Fruit fly (Drosophila melanogaster) whole organism, pupa: ENCODE data around the gene CG2113.

Experiments used
- CG10348 ChIP-seq: fragments of 200-800 bp; sonication (Bioruptor generic); IDR thresholded peaks from 2 replicates; pipeline ENCODE4 v1.3.6; 2022; ENCODE audit warnings: missing biosample characterization, missing genetic modification characterization
- CG12605 ChIP-seq: fragments of 200-800 bp; sonication (Bioruptor generic); IDR thresholded peaks from 2 replicates; pipeline ENCODE4 v1.3.6; 2022; ENCODE audit warnings: missing biosample characterization, missing genetic modification characterization
- CG13204 ChIP-seq: fragments of 200-800 bp; sonication (Bioruptor generic); optimal IDR thresholded peaks from 2 replicates; lab custom pipeline; 2018; ENCODE audit warnings: missing biosample characterization, mild to moderate bottlenecking, missing genetic modification characterization, moderate library complexity
- CG14655 ChIP-seq: fragments of 200-800 bp; sonication (Bioruptor generic); optimal IDR thresholded peaks from 3 replicates; lab custom pipeline; 2017; ENCODE audit warnings: mild to moderate bottlenecking, missing biosample characterization, missing genetic modification reagents, missing genetic modification characterization
- CG15710 ChIP-seq: fragments of 200-800 bp; sonication (Bioruptor generic); optimal IDR thresholded peaks from 2 replicates; lab custom pipeline; 2018; ENCODE audit warnings: missing biosample characterization, mild to moderate bottlenecking, missing genetic modification characterization, moderate library complexity
- CG17806 ChIP-seq: fragments of 200-800 bp; sonication (Bioruptor generic); optimal IDR thresholded peaks from 2 replicates; lab custom pipeline; 2018; ENCODE audit warnings: missing biosample characterization, mild to moderate bottlenecking, missing genetic modification characterization, moderate library complexity
- CG32121 ChIP-seq: fragments of 200-800 bp; sonication (Bioruptor generic); IDR thresholded peaks from 2 replicates; pipeline ENCODE4 v1.3.6; 2022; ENCODE audit warnings: missing biosample characterization, missing genetic modification characterization
- CG34367 ChIP-seq: fragments of 200-800 bp; sonication (Bioruptor generic); optimal IDR thresholded peaks from 2 replicates; lab custom pipeline; 2018; ENCODE audit warnings: missing biosample characterization, mild to moderate bottlenecking, missing genetic modification characterization
- CG4496 ChIP-seq: fragments of 200-800 bp; sonication (Bioruptor generic); IDR thresholded peaks from 3 replicates; pipeline ENCODE4 v1.3.6; 2022; ENCODE audit warnings: missing biosample characterization, missing genetic modification characterization
- CG8159 ChIP-seq: fragments of 200-800 bp; sonication (Bioruptor generic); optimal IDR thresholded peaks from 3 replicates; lab custom pipeline; 2018; ENCODE audit warnings: missing biosample characterization, mild to moderate bottlenecking, missing genetic modification characterization, moderate library complexity
- CG8301 ChIP-seq: fragments of 200-800 bp; sonication (Bioruptor generic); optimal IDR thresholded peaks from 2 replicates; lab custom pipeline; 2018; ENCODE audit warnings: missing biosample characterization, mild to moderate bottlenecking, missing genetic modification characterization
- CG9948 ChIP-seq: fragments of 200-800 bp; sonication (Bioruptor generic); optimal IDR thresholded peaks from 2 replicates; lab custom pipeline; 2018; ENCODE audit warnings: missing biosample characterization, mild to moderate bottlenecking, missing genetic modification characterization, moderate library complexity
- D1 ChIP-seq: fragments of 200-800 bp; sonication (Bioruptor generic); optimal IDR thresholded peaks from 2 replicates; lab custom pipeline; 2018; ENCODE audit warnings: missing biosample characterization, mild to moderate bottlenecking, missing genetic modification characterization, moderate library complexity
- EcR ChIP-seq: fragments of 200-800 bp; sonication (Bioruptor generic); optimal IDR thresholded peaks from 3 replicates; lab custom pipeline; 2019; ENCODE audit warnings: missing biosample characterization, missing genetic modification characterization, mild to moderate bottlenecking, moderate library complexity, missing genetic modification reagents
- Ets98B ChIP-seq: fragments of 200-800 bp; sonication (Bioruptor generic); IDR thresholded peaks from 2 replicates; pipeline ENCODE4 v1.3.6; 2022; ENCODE audit warnings: missing biosample characterization, missing genetic modification characterization
- Pif1A ChIP-seq: fragments of 200-800 bp; sonication (Bioruptor generic); optimal IDR thresholded peaks from 3 replicates; lab custom pipeline; 2016; ENCODE audit warnings: missing biosample characterization, missing genetic modification characterization
- Pif1B ChIP-seq: fragments of 200-800 bp; sonication (Bioruptor generic); optimal IDR thresholded peaks from 3 replicates; lab custom pipeline; 2016; ENCODE audit warnings: missing biosample characterization, missing genetic modification characterization
- Snoo ChIP-seq: fragments of 200-800 bp; sonication (Bioruptor generic); optimal IDR thresholded peaks from 3 replicates; lab custom pipeline; 2017; ENCODE audit warnings: missing biosample characterization, mild to moderate bottlenecking, missing genetic modification characterization, inconsistent platforms
- fd96Ca ChIP-seq: fragments of 200-800 bp; sonication (Bioruptor generic); IDR thresholded peaks from 3 replicates; pipeline ENCODE4 v1.3.6; 2022; ENCODE audit warnings: missing biosample characterization, missing genetic modification characterization
- gl ChIP-seq: fragments of 200-800 bp; sonication (Bioruptor generic); optimal IDR thresholded peaks from 2 replicates; lab custom pipeline; 2018; ENCODE audit warnings: missing biosample characterization, mild to moderate bottlenecking, missing genetic modification characterization
- rn ChIP-seq: fragments of 200-800 bp; sonication (Bioruptor generic); IDR thresholded peaks from 2 replicates; pipeline ENCODE4 v1.3.6; 2022; ENCODE audit warnings: missing biosample characterization, missing genetic modification characterization

The CG2113 gene

dm6 chr3L:3045256-3045743 lies 50.3 kb downstream of the CG2113 start:
- TF ChIP-seq CG13204 (peak; percentile 48), Pif1B (peak; percentile 88), rn (no peak), fd96Ca (peak; percentile 32; the same call in 1 of the 3 replicates), CG10348 (GFP tag; lab: Robert Waterston, UW) (no peak), CG9948 (tag; lab: Kevin White, UChicago) (peak; percentile 90), Pif1A (GFP tag; lab: Kevin White, UChicago) (peak; percentile 83), CG4496 (GFP tag; lab: Robert Waterston, UW) (peak; percentile 74; the same call in 1 of the 3 replicates), D1 (tag; lab: Kevin White, UChicago) (peak; percentile 89), CG17806 (peak; percentile 87), CG14655 (GFP tag; lab: Kevin White, UChicago) (peak; percentile 83), CG12605 (no peak; the same call in 1 of the 2 replicates), CG34367 (tag; lab: Kevin White, UChicago) (peak; percentile 87), EcR (GFP tag; lab: Kevin White, UChicago) (no peak), Snoo (tag; lab: Kevin White, UChicago) (peak; percentile 79), CG32121 (GFP tag; lab: Robert Waterston, UW) (peak; percentile 37; the same call in 1 of the 2 replicates), CG8159 (peak; percentile 94), CG8301 (peak; percentile 76), Ets98B (GFP tag; lab: Robert Waterston, UW) (peak; percentile 61), gl (tag; lab: Kevin White, UChicago) (peak; percentile 70), CG15710 (tag; lab: Kevin White, UChicago) (peak; percentile 92)
